Fruit fly (Drosophila melanogaster) Kc167 (cell line): Measurements from ENCODE around the gene BTBD9.

Source experiments
- Myc ChIP-seq: fragments of >200 bp; optimal IDR thresholded peaks from 2 replicates; lab custom pipeline; 2017; ENCODE audit warnings: missing external identifiers
- Sin3A ChIP-seq: fragments of >200 bp; optimal IDR thresholded peaks from 2 replicates; lab custom pipeline; 2018; ENCODE audit warnings: missing external identifiers
- h ChIP-seq: fragments of >200 bp; optimal IDR thresholded peaks from 3 replicates; lab custom pipeline; 2018; ENCODE audit warnings: missing external identifiers
- insv ChIP-seq: fragments of >200 bp; optimal IDR thresholded peaks from 3 replicates; lab custom pipeline; 2018; ENCODE audit warnings: missing external identifiers
- psq ChIP-seq: fragments of >200 bp; optimal IDR thresholded peaks from 2 replicates; lab custom pipeline; 2017; ENCODE audit warnings: missing external identifiers
- ttk ChIP-seq: sonication (Bioruptor generic); optimal IDR thresholded peaks from 2 replicates; lab custom pipeline; 2017; ENCODE audit warnings: missing external identifiers

- TF ChIP-seq ttk (lab: Kevin White, UChicago): no peak
- TF ChIP-seq h (lab: Kevin White, UChicago): no peak
- TF ChIP-seq psq (lab: Kevin White, UChicago): no peak
- TF ChIP-seq insv (lab: Kevin White, UChicago): no peak
- no peak for TF ChIP-seq Myc
- no peak for TF ChIP-seq Sin3A (lab: Kevin White, UChicago)
These were observed 33.6 kb downstream of the BTBD9 start for dm6 chrX:10801827-10802456.
